Fruit fly (Drosophila melanogaster): ENCODE measurements around the gene loco.

The loco gene

dm6 chr3R:22576096-22576697, 63.0 kb downstream of the loco start:
- TF ChIP-seq ey (GFP tag; optimal IDR thresholded peaks at IDR 0.05) (no peak), N (GFP tag; optimal IDR thresholded peaks at IDR 0.05) (no peak), Rel (GFP tag; optimal IDR thresholded peaks at IDR 0.05) (no peak), Rel (tag; optimal IDR thresholded peaks at IDR 0.05) (no peak), CG9705 (GFP tag; optimal IDR thresholded peaks at IDR 0.05) (no peak), woc (GFP tag; optimal IDR thresholded peaks at IDR 0.05) (no peak), brk (GFP tag; optimal IDR thresholded peaks at IDR 0.05) (no peak), GATAd (GFP tag; optimal IDR thresholded peaks at IDR 0.05) (no peak), lola (GFP tag; optimal IDR thresholded peaks at IDR 0.05) (no peak), sv (GFP tag; optimal IDR thresholded peaks at IDR 0.05) (no peak), h (GFP tag; optimal IDR thresholded peaks at IDR 0.05) (no peak), dsf (GFP tag; optimal IDR thresholded peaks at IDR 0.05; ENCODE audit: borderline replicate concordance) (no peak), dmrt93B (GFP tag; optimal IDR thresholded peaks at IDR 0.05) (no peak), Dfd (GFP tag; optimal IDR thresholded peaks at IDR 0.05) (no peak)

dm6 chr3R:22573590-22573989, 65.6 kb downstream of the loco start:
- TF ChIP-seq GATAd (GFP tag; optimal IDR thresholded peaks at IDR 0.05) (no peak), Rel (GFP tag; optimal IDR thresholded peaks at IDR 0.05) (no peak), Rel (tag; optimal IDR thresholded peaks at IDR 0.05) (no peak), sage (GFP tag; optimal IDR thresholded peaks at IDR 0.05) (no peak), Hnf4 (GFP tag; optimal IDR thresholded peaks at IDR 0.05) (no peak), ey (GFP tag; optimal IDR thresholded peaks at IDR 0.05) (no peak), Myc (optimal IDR thresholded peaks at IDR 0.05) (no peak), dsf (GFP tag; optimal IDR thresholded peaks at IDR 0.05; ENCODE audit: borderline replicate concordance) (no peak), CG32264 (GFP tag; optimal IDR thresholded peaks at IDR 0.05) (no peak), CrebA (GFP tag; optimal IDR thresholded peaks at IDR 0.05; ENCODE audit: borderline replicate concordance) (no peak), foxo (GFP tag; optimal IDR thresholded peaks at IDR 0.05) (no peak), Dfd (GFP tag; optimal IDR thresholded peaks at IDR 0.05) (no peak), Jra (GFP tag; optimal IDR thresholded peaks at IDR 0.05) (no peak), br (GFP tag; optimal IDR thresholded peaks at IDR 0.05) (no peak)

Data from whole organism, wandering third instar larva.